Fruit fly (Drosophila melanogaster): Measurements from ENCODE around the gene CG34316.

The CG34316 gene

DNA sequence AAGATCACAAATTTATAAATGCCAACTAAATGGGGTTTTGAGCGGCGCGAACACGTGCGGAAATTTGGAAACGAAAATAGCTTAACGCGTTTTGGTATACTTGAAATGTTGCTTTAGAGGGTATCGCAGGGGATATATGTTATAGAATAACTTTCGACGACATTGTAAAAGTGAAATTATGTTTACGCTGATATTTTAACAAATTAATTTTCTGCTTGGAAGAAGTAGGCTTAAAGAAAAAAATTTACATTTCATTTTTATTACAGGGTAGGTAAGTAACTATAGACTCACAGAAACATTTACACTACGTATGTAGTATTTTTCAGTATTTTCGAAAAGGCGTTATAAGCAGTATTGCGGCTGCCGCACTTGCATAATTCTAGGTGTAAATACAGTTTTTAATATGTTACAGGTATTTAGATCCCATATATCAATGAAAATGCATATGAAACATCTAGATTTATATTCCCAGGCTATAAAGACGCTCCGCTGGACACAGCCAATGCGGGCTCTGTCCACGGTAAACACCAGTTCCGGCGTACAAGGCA lies 982 bp upstream of the CG34316 start, which contains the start of the genes Art3 and mRpS10 (continued):
- peak; percentile 100 for TF ChIP-seq bcd (GFP tag; optimal IDR thresholded peaks at IDR 0.05)
- TF ChIP-seq Poxn (GFP tag; IDR thresholded peaks at IDR 0.05): peak; percentile 100
- peak; percentile 93 for TF ChIP-seq CG18011 (GFP tag; optimal IDR thresholded peaks at IDR 0.05)
- TF ChIP-seq gro (GFP tag; optimal IDR thresholded peaks at IDR 0.05): peak; percentile 100
- TF ChIP-seq CG11560 (tag; IDR thresholded peaks at IDR 0.05): peak; percentile 95
- TF ChIP-seq Gug (GFP tag; IDR thresholded peaks at IDR 0.05): peak; percentile 99
- TF ChIP-seq CG7839 (tag; optimal IDR thresholded peaks at IDR 0.05): peak; percentile 100
- peak; percentile 100 for TF ChIP-seq Dip3 (GFP tag; optimal IDR thresholded peaks at IDR 0.05)
- TF ChIP-seq danr (GFP tag; IDR thresholded peaks at IDR 0.05): peak; percentile 100
- peak; percentile 99 for TF ChIP-seq cas (GFP tag; IDR thresholded peaks at IDR 0.05)
- TF ChIP-seq CG14441 (GFP tag; IDR thresholded peaks at IDR 0.05): peak; percentile 100
- peak; percentile 100 for TF ChIP-seq Dek (tag; optimal IDR thresholded peaks at IDR 0.05)
- TF ChIP-seq gem (tag; optimal IDR thresholded peaks at IDR 0.05): peak; percentile 100
- peak; percentile 100 for TF ChIP-seq sqz (GFP tag; optimal IDR thresholded peaks at IDR 0.05)
- peak; percentile 100 for TF ChIP-seq CG14667 (GFP tag; IDR thresholded peaks at IDR 0.05)
- TF ChIP-seq CG42726 (GFP tag; IDR thresholded peaks at IDR 0.05; ENCODE audit: partially characterized antibody): 0 out of 2 replicates have a peak, but pooled peaks have one; percentile 36
- TF ChIP-seq CG11247 (GFP tag; IDR thresholded peaks at IDR 0.05): peak; percentile 100
- TF ChIP-seq crc (GFP tag; optimal IDR thresholded peaks at IDR 0.05): peak; percentile 99
- TF ChIP-seq Meics (GFP tag; optimal IDR thresholded peaks at IDR 0.05): peak; percentile 100
- peak; percentile 96 for TF ChIP-seq Ets97D (GFP tag; optimal IDR thresholded peaks at IDR 0.05)
- peak; percentile 88 for TF ChIP-seq z (GFP tag; IDR thresholded peaks at IDR 0.05)
- peak; percentile 100 for TF ChIP-seq CG8944 (GFP tag; optimal IDR thresholded peaks at IDR 0.05)
- TF ChIP-seq sug (tag; optimal IDR thresholded peaks at IDR 0.05): peak; percentile 100
- peak; percentile 95 for TF ChIP-seq grn (GFP tag; optimal IDR thresholded peaks at IDR 0.05)
- no peak for TF ChIP-seq hth (optimal IDR thresholded peaks at IDR 0.05)
- peak; percentile 100 for TF ChIP-seq twi (tag; optimal IDR thresholded peaks at IDR 0.05)
- TF ChIP-seq CG7963 (GFP tag; IDR thresholded peaks at IDR 0.05; ENCODE audit: partially characterized antibody): no peak
- peak; percentile 100 for TF ChIP-seq Atf-2 (GFP tag; optimal IDR thresholded peaks at IDR 0.05)
- peak; percentile 100 for TF ChIP-seq Hr3 (GFP tag; optimal IDR thresholded peaks at IDR 0.05)
- peak in 1 of 3 experiments; percentile 100 for TF ChIP-seq Stat92E (GFP tag; optimal IDR thresholded peaks at IDR 0.05)
- TF ChIP-seq NC2β (GFP tag; optimal IDR thresholded peaks at IDR 0.05): peak; percentile 100
- peak; percentile 100 for TF ChIP-seq chif (GFP tag; optimal IDR thresholded peaks at IDR 0.05)
- TF ChIP-seq Lpt (GFP tag; optimal IDR thresholded peaks at IDR 0.05): no peak
- TF ChIP-seq tna (GFP tag; IDR thresholded peaks at IDR 0.05; ENCODE audit: partially characterized antibody): 0 out of 2 replicates have a peak, but pooled peaks have one; percentile 10
- TF ChIP-seq CG2199 (GFP tag; IDR thresholded peaks at IDR 0.05): peak; percentile 100
- TF ChIP-seq jing (GFP tag; optimal IDR thresholded peaks at IDR 0.05): peak; percentile 100
- peak; percentile 100 for TF ChIP-seq BtbVII (GFP tag; optimal IDR thresholded peaks at IDR 0.05)
- peak; percentile 100 for TF ChIP-seq ind (GFP tag; optimal IDR thresholded peaks at IDR 0.05)
- TF ChIP-seq CG1832 (GFP tag; optimal IDR thresholded peaks at IDR 0.05): no peak
- TF ChIP-seq Ets65A (GFP tag): peak; percentile 100
- peak; percentile 99 for TF ChIP-seq Lim3 (GFP tag; IDR thresholded peaks at IDR 0.05)
- TF ChIP-seq CG15514 (GFP tag; optimal IDR thresholded peaks at IDR 0.05): peak; percentile 96
- peak; percentile 100 for TF ChIP-seq run (tag; optimal IDR thresholded peaks at IDR 0.05)
- TF ChIP-seq CG15269 (tag; optimal IDR thresholded peaks at IDR 0.05): peak; percentile 100
- peak; percentile 100 for TF ChIP-seq CG33557 (GFP tag; optimal IDR thresholded peaks at IDR 0.05)
- peak; percentile 99 for TF ChIP-seq kni (GFP tag; optimal IDR thresholded peaks at IDR 0.05)
- peak in 1 of 2 experiments; percentile 100 for TF ChIP-seq bsh (GFP tag; optimal IDR thresholded peaks at IDR 0.05)
- no peak for TF ChIP-seq chinmo (GFP tag; IDR thresholded peaks at IDR 0.05; ENCODE audit: partially characterized antibody)
- peak; percentile 99 for TF ChIP-seq D19A (tag; optimal IDR thresholded peaks at IDR 0.05)
- TF ChIP-seq CG1529 (GFP tag; optimal IDR thresholded peaks at IDR 0.05): peak; percentile 100

Measured in whole organism, embryonic.